Worm (Caenorhabditis elegans) whole organism, L3 larva: ENCODE results near the gene C27B7.7.

Experiments used
- R02D3.7 ChIP-seq: fragments of 150-350 bp; optimal IDR thresholded peaks from 2 replicates; lab custom pipeline; 2014; ENCODE audit warnings: missing biosample characterization, missing genetic modification characterization
- ZK546.5 ChIP-seq: sonication (generic microtip); optimal IDR thresholded peaks from 2 replicates; lab custom pipeline; 2017; ENCODE audit warnings: missing biosample characterization, missing genetic modification characterization
- aly-2 ChIP-seq: fragments of 150-350 bp; optimal IDR thresholded peaks from 2 replicates; lab custom pipeline; 2014; ENCODE audit warnings: missing biosample characterization, missing genetic modification characterization
- ama-1 ChIP-seq: fragments of 150-350 bp; optimal IDR thresholded peaks from 2 replicates; lab custom pipeline; 2018
- ceh-16 ChIP-seq: sonication (generic microtip); optimal IDR thresholded peaks from 2 replicates; lab custom pipeline; 2017; ENCODE audit warnings: missing biosample characterization, missing genetic modification characterization
- ceh-28 ChIP-seq: fragments of 150-350 bp; optimal IDR thresholded peaks from 2 replicates; lab custom pipeline; 2014; ENCODE audit warnings: missing biosample characterization, missing genetic modification reagents, missing genetic modification characterization
- ceh-82 ChIP-seq: fragments of 150-350 bp; optimal IDR thresholded peaks from 2 replicates; lab custom pipeline; 2014; ENCODE audit warnings: missing biosample characterization, missing genetic modification characterization
- ceh-9 ChIP-seq: sonication (generic microtip); optimal IDR thresholded peaks from 2 replicates; lab custom pipeline; 2018; ENCODE audit warnings: missing biosample characterization, missing genetic modification characterization
- daf-12 ChIP-seq: fragments of 150-350 bp; optimal IDR thresholded peaks from 2 replicates; lab custom pipeline; 2014; ENCODE audit warnings: missing biosample characterization, missing genetic modification reagents, missing genetic modification characterization
- egl-5 ChIP-seq: fragments of 150-350 bp; optimal IDR thresholded peaks from 2 replicates; lab custom pipeline; 2017; ENCODE audit warnings: missing biosample characterization, missing genetic modification reagents, missing genetic modification characterization, inconsistent platforms
- elt-1 ChIP-seq: fragments of 150-350 bp; optimal IDR thresholded peaks from 2 replicates; lab custom pipeline; 2014; ENCODE audit warnings: missing biosample characterization, missing genetic modification characterization
- elt-2 ChIP-seq: sonication (generic microtip); optimal IDR thresholded peaks from 2 replicates; lab custom pipeline; 2016; ENCODE audit warnings: missing genetic modification reagents, mild to moderate bottlenecking, missing genetic modification characterization, missing compliant biosample characterization
- elt-3 ChIP-seq, 3 experiments: fragments of 150-350 bp in 1 of 3; sonication (generic microtip) in 2 of 3; optimal IDR thresholded peaks; 2 replicates in 2 of 3; 4 replicates in 1 of 3; lab custom pipeline; 2014 to 2017; ENCODE audit warnings: missing biosample characterization in 3 of 3, missing genetic modification characterization in 3 of 3
- eor-1 ChIP-seq, 2 experiments: fragments of 150-350 bp; optimal IDR thresholded peaks; 2 replicates each; lab custom pipeline; 2014 to 2018; ENCODE audit warnings: missing biosample characterization in 2 of 2, missing genetic modification characterization in 2 of 2
- fkh-10 ChIP-seq: sonication (generic microtip); optimal IDR thresholded peaks from 2 replicates; lab custom pipeline; 2017; ENCODE audit warnings: missing biosample characterization, missing genetic modification reagents, missing genetic modification characterization
- fkh-2 ChIP-seq: fragments of 150-350 bp; optimal IDR thresholded peaks from 2 replicates; lab custom pipeline; 2014; ENCODE audit warnings: missing biosample characterization, missing genetic modification reagents, missing genetic modification characterization
- fos-1 ChIP-seq: fragments of 150-350 bp; optimal IDR thresholded peaks from 2 replicates; lab custom pipeline; 2014; ENCODE audit warnings: missing biosample characterization, missing genetic modification characterization
- hmg-11 ChIP-seq: sonication (generic microtip); optimal IDR thresholded peaks from 2 replicates; lab custom pipeline; 2016; ENCODE audit warnings: missing genetic modification characterization, missing compliant biosample characterization
- jun-1 ChIP-seq: fragments of 150-350 bp; optimal IDR thresholded peaks from 2 replicates; lab custom pipeline; 2014; ENCODE audit warnings: missing biosample characterization, missing genetic modification reagents, missing genetic modification characterization
- lin-15B ChIP-seq: fragments of 150-350 bp; optimal IDR thresholded peaks from 2 replicates; lab custom pipeline; 2014; ENCODE audit warnings: missing biosample characterization, missing genetic modification characterization
- lin-39 ChIP-seq: fragments of 150-350 bp; optimal IDR thresholded peaks from 2 replicates; lab custom pipeline; 2018; ENCODE audit warnings: missing biosample characterization, missing genetic modification reagents, missing genetic modification characterization
- lsy-12 ChIP-seq: sonication (generic microtip); optimal IDR thresholded peaks from 2 replicates; lab custom pipeline; 2016; ENCODE audit warnings: mild to moderate bottlenecking, missing genetic modification characterization, missing compliant biosample characterization
- mdl-1 ChIP-seq: fragments of 150-350 bp; optimal IDR thresholded peaks from 2 replicates; lab custom pipeline; 2014; ENCODE audit warnings: missing biosample characterization, missing genetic modification characterization
- mml-1 ChIP-seq: fragments of 150-350 bp; sonication (generic microtip); optimal IDR thresholded peaks from 3 replicates; lab custom pipeline; 2014; ENCODE audit warnings: missing biosample characterization, missing genetic modification characterization
- nfya-1 ChIP-seq: sonication (generic microtip); optimal IDR thresholded peaks from 2 replicates; lab custom pipeline; 2017; ENCODE audit warnings: missing genetic modification characterization, mild to moderate bottlenecking, missing compliant biosample characterization, antibody characterized with exemption, moderate library complexity; ENCODE audit not compliant: insufficient read depth
- nhr-11 ChIP-seq: fragments of 150-350 bp; optimal IDR thresholded peaks from 2 replicates; lab custom pipeline; 2014; ENCODE audit warnings: missing biosample characterization, missing genetic modification characterization
- nhr-12 ChIP-seq: fragments of 150-350 bp; optimal IDR thresholded peaks from 2 replicates; lab custom pipeline; 2014; ENCODE audit warnings: missing biosample characterization, missing genetic modification characterization
- nhr-23 ChIP-seq: fragments of 150-350 bp; optimal IDR thresholded peaks from 2 replicates; lab custom pipeline; 2014; ENCODE audit warnings: missing biosample characterization, missing genetic modification reagents, missing genetic modification characterization
- nhr-25 ChIP-seq: sonication (generic microtip); optimal IDR thresholded peaks from 2 replicates; lab custom pipeline; 2017; ENCODE audit warnings: missing biosample characterization, missing genetic modification characterization
- nhr-43 ChIP-seq: sonication (generic microtip); optimal IDR thresholded peaks from 2 replicates; lab custom pipeline; 2016; ENCODE audit warnings: mild to moderate bottlenecking, missing genetic modification characterization, missing compliant biosample characterization; ENCODE audit not compliant: poor library complexity, severe bottlenecking
- nhr-67 ChIP-seq: fragments of 150-350 bp; optimal IDR thresholded peaks from 2 replicates; lab custom pipeline; 2014; ENCODE audit warnings: missing biosample characterization, missing genetic modification characterization
- nhr-76 ChIP-seq: fragments of 150-350 bp; sonication (generic microtip); optimal IDR thresholded peaks from 5 replicates; lab custom pipeline; 2014; ENCODE audit warnings: missing biosample characterization, missing genetic modification characterization
- nhr-77 ChIP-seq: fragments of 150-350 bp; optimal IDR thresholded peaks from 2 replicates; lab custom pipeline; 2014; ENCODE audit warnings: missing biosample characterization, missing genetic modification characterization
- pha-4 ChIP-seq: fragments of 150-350 bp; optimal IDR thresholded peaks from 2 replicates; lab custom pipeline; 2014; ENCODE audit warnings: missing biosample characterization, missing genetic modification reagents, missing genetic modification characterization
- pqm-1 ChIP-seq: fragments of 150-350 bp; optimal IDR thresholded peaks from 2 replicates; lab custom pipeline; 2017; ENCODE audit warnings: missing biosample characterization, missing genetic modification characterization, inconsistent platforms
- sea-2 ChIP-seq: fragments of 150-350 bp; sonication (generic microtip); optimal IDR thresholded peaks from 4 replicates; lab custom pipeline; 2014; ENCODE audit warnings: missing biosample characterization, missing genetic modification reagents, missing genetic modification characterization
- skn-1 ChIP-seq: fragments of 150-350 bp; optimal IDR thresholded peaks from 2 replicates; lab custom pipeline; 2014; ENCODE audit warnings: missing biosample characterization, missing genetic modification characterization
- snpc-4 ChIP-seq: fragments of 150-350 bp; optimal IDR thresholded peaks from 2 replicates; lab custom pipeline; 2014; ENCODE audit warnings: missing biosample characterization, missing genetic modification characterization
- unc-39 ChIP-seq: sonication (generic microtip); optimal IDR thresholded peaks from 4 replicates; lab custom pipeline; 2017; ENCODE audit warnings: missing biosample characterization, missing genetic modification characterization
- unc-62 ChIP-seq: fragments of 150-350 bp; sonication (generic microtip); optimal IDR thresholded peaks from 4 replicates; lab custom pipeline; 2014; ENCODE audit warnings: missing biosample characterization, missing genetic modification reagents, missing genetic modification characterization
- zag-1 ChIP-seq: fragments of 150-350 bp; optimal IDR thresholded peaks from 2 replicates; lab custom pipeline; 2014; ENCODE audit warnings: missing biosample characterization, missing genetic modification characterization
- ztf-11 ChIP-seq: fragments of 150-350 bp; optimal IDR thresholded peaks from 2 replicates; lab custom pipeline; 2014; ENCODE audit warnings: missing biosample characterization, missing genetic modification characterization
- ztf-4 ChIP-seq: fragments of 150-350 bp; optimal IDR thresholded peaks from 2 replicates; lab custom pipeline; 2014; ENCODE audit warnings: missing biosample characterization, missing genetic modification characterization

The C27B7.7 gene

DNA sequence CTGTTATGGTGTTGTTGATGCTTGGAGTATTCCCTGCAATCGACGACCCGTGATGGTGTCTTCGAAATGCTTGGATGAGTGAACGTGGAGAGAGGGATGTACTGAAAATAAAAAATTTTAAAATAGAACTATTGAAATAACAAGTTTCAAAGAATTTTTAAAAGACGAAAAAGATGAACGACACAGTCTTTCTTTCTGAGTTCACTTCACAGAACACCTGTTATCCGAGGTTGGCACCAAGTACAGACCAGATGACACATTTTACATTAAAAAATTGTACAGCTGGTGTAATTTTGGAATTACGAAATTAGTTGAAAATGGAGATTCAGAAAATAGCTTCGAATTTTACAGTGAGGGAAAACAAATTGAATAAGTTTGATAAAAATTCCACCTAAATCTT lies 11.9 kb downstream of the C27B7.7 start, which contains the start of gene rap-1:
rap-1 (minus strand) TSS at position 101 of the 400 bp plus-strand sequence.
- TF ChIP-seq nhr-43 (tag; lab: Kevin White, UChicago) (no peak), daf-12 (tag; lab: Kevin White, UChicago) (no peak), fkh-10 (GFP tag; lab: Kevin White, UChicago) (no peak), ama-1 (lab: Kevin White, UChicago) (no peak), elt-1 (no peak), hmg-11 (tag; lab: Kevin White, UChicago) (no peak), sea-2 (GFP tag; lab: Kevin White, UChicago) (no peak)

DNA sequence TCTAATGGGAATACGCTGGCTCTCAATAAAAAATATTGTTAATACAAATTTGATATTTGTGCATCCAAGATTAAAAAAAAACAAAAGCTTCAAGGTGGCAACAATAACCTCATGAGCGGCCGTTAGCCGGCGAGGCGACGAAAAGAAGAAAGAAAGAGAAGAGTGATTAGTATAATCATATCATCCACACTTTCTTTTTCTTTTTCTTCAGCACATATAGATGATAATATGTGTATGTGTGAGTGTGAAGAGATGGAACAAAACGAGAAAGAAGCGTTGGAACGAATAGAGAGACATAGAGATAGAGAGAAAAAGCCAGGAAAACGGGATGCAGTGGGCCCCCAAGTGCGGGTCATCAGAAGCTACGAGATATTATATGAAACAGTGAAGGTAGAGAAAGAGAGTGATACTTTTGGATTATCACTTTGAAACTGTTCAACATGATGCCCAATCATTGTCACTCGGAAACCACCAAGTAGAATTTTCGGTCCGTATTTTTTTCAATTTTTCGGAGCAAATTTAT lies 13.5 kb downstream of the C27B7.7 start:
- TF ChIP-seq sea-2 (GFP tag; lab: Kevin White, UChicago) = no peak
- peak; percentile 40 for TF ChIP-seq nhr-23 (tag; lab: Kevin White, UChicago)
- peak; percentile 41 for TF ChIP-seq hmg-11 (tag; lab: Kevin White, UChicago)
- TF ChIP-seq lin-39 (tag; lab: Kevin White, UChicago) = peak; percentile 6
- peak; percentile 23 for TF ChIP-seq nfya-1 (tag; lab: Kevin White, UChicago)
- peak in 1 of 3 experiments; percentile 56 for TF ChIP-seq elt-3 (tag; optimal IDR thresholded peaks at IDR 0.05; lab: Kevin White, UChicago)
- TF ChIP-seq nhr-43 (tag; lab: Kevin White, UChicago) = peak; percentile 1
- TF ChIP-seq ama-1 (lab: Kevin White, UChicago) = no peak

- peak; percentile 72 for TF ChIP-seq egl-5 (tag; lab: Kevin White, UChicago)
- TF ChIP-seq mml-1 (tag; lab: Kevin White, UChicago) = no peak
- no peak for TF ChIP-seq ama-1 (lab: Kevin White, UChicago)
- no peak for TF ChIP-seq daf-12 (tag; lab: Kevin White, UChicago)
- no peak for TF ChIP-seq nfya-1 (tag; lab: Kevin White, UChicago)
These were observed 14.3 kb downstream of the C27B7.7 start for ce11 chrIV:8921166-8921565.

- no peak for TF ChIP-seq ceh-9 (tag; lab: Kevin White, UChicago)
- no peak for TF ChIP-seq ceh-16 (tag; lab: Kevin White, UChicago)
- TF ChIP-seq elt-3 (tag; optimal IDR thresholded peaks at IDR 0.05; lab: Kevin White, UChicago) = no peak
- TF ChIP-seq lin-15B = peak; percentile 49
- no peak for TF ChIP-seq fkh-10 (GFP tag; lab: Kevin White, UChicago)
- TF ChIP-seq nhr-23 (tag; lab: Kevin White, UChicago) = peak; percentile 53
- peak; percentile 68 for TF ChIP-seq ceh-28 (tag; lab: Kevin White, UChicago)
- TF ChIP-seq nhr-67 = no peak
- TF ChIP-seq unc-39 = no peak
- no peak for TF ChIP-seq nhr-76 (tag; lab: Kevin White, UChicago)
- TF ChIP-seq fkh-2 = no peak
- TF ChIP-seq jun-1 = no peak
- TF ChIP-seq lin-39 (tag; lab: Kevin White, UChicago) = no peak
- TF ChIP-seq mml-1 (tag; lab: Kevin White, UChicago) = no peak
- TF ChIP-seq unc-62 (GFP tag; lab: Kevin White, UChicago) = no peak
- no peak for TF ChIP-seq R02D3.7 (tag; lab: Kevin White, UChicago)
- peak; percentile 20 for TF ChIP-seq nfya-1 (tag; lab: Kevin White, UChicago)
- peak; percentile 90 for TF ChIP-seq nhr-25 (tag; lab: Kevin White, UChicago)
- TF ChIP-seq daf-12 (tag; lab: Kevin White, UChicago) = no peak
- no peak for TF ChIP-seq aly-2 (tag; lab: Kevin White, UChicago)
- no peak for TF ChIP-seq pqm-1
- peak; percentile 19 for TF ChIP-seq nhr-43 (tag; lab: Kevin White, UChicago)
- TF ChIP-seq sea-2 (GFP tag; lab: Kevin White, UChicago) = no peak
- no peak for TF ChIP-seq nhr-77 (tag; lab: Kevin White, UChicago)
- no peak for TF ChIP-seq ama-1 (lab: Kevin White, UChicago)
- no peak for TF ChIP-seq fos-1 (tag; lab: Kevin White, UChicago)
- TF ChIP-seq lsy-12 (tag; lab: Kevin White, UChicago) = no peak
- TF ChIP-seq ceh-82 (tag; lab: Kevin White, UChicago) = no peak
- no peak for TF ChIP-seq ZK546.5 (tag; lab: Kevin White, UChicago)
- TF ChIP-seq ztf-4 (tag; lab: Kevin White, UChicago) = no peak
- no peak for TF ChIP-seq skn-1 (tag; lab: Kevin White, UChicago)
- TF ChIP-seq elt-2 (tag; lab: Kevin White, UChicago) = peak; percentile 35
- TF ChIP-seq nhr-12 (tag; lab: Kevin White, UChicago) = no peak
- no peak for TF ChIP-seq elt-1
- TF ChIP-seq hmg-11 (tag; lab: Kevin White, UChicago) = peak; percentile 37
- no peak for TF ChIP-seq eor-1 (tag; optimal IDR thresholded peaks at IDR 0.05; lab: Kevin White, UChicago)
- no peak for TF ChIP-seq egl-5 (tag; lab: Kevin White, UChicago)
- TF ChIP-seq zag-1 (tag; lab: Kevin White, UChicago) = no peak
- TF ChIP-seq nhr-11 (tag; lab: Kevin White, UChicago) = no peak
- TF ChIP-seq pha-4 (tag; lab: Kevin White, UChicago) = peak; percentile 42
- TF ChIP-seq snpc-4 = peak; percentile 20
- TF ChIP-seq ztf-11 (tag; lab: Kevin White, UChicago) = no peak
- TF ChIP-seq mdl-1 = no peak
These were observed 15.1 kb downstream of the C27B7.7 start, which contains the start of gene D1046.16 for ce11 chrIV:8921956-8922355. Gene D1046.16, plus strand, starts transcription at chrIV:8922150.
